Worm (Caenorhabditis elegans): ENCODE results near the gene unc-3.

- TF ChIP-seq nhr-25 (tag; optimal IDR thresholded peaks at IDR 0.05), result no peak
- TF ChIP-seq dmd-4 (tag; optimal IDR thresholded peaks at IDR 0.05), result no peak
- TF ChIP-seq R02D3.7 (tag; optimal IDR thresholded peaks at IDR 0.05), result no peak
- TF ChIP-seq nhr-237 (tag; optimal IDR thresholded peaks at IDR 0.05), result no peak
- no peak for TF ChIP-seq aly-2 (tag; optimal IDR thresholded peaks at IDR 0.05)
- TF ChIP-seq ceh-82 (tag; optimal IDR thresholded peaks at IDR 0.05), result no peak
- TF ChIP-seq lsy-2 (tag; optimal IDR thresholded peaks at IDR 0.05), result no peak
- no peak for TF ChIP-seq ztf-11 (tag; optimal IDR thresholded peaks at IDR 0.05)
- TF ChIP-seq nhr-11 (tag; optimal IDR thresholded peaks at IDR 0.05), result no peak
- TF ChIP-seq elt-3 (tag; optimal IDR thresholded peaks at IDR 0.05), result no peak
- TF ChIP-seq fos-1 (tag; optimal IDR thresholded peaks at IDR 0.05), result no peak
- TF ChIP-seq ztf-1 (GFP tag; conservative IDR thresholded peaks at IDR 0.05), result no peak
- TF ChIP-seq ZK546.5 (tag; optimal IDR thresholded peaks at IDR 0.05), result no peak
- TF ChIP-seq nhr-77 (tag; optimal IDR thresholded peaks at IDR 0.05), result no peak
Observed at ce11 chrX:14773238-14773637, at the start of gene unc-3.
